Fruit fly (Drosophila melanogaster): Measurements from ENCODE around the gene nudC.

DNA sequence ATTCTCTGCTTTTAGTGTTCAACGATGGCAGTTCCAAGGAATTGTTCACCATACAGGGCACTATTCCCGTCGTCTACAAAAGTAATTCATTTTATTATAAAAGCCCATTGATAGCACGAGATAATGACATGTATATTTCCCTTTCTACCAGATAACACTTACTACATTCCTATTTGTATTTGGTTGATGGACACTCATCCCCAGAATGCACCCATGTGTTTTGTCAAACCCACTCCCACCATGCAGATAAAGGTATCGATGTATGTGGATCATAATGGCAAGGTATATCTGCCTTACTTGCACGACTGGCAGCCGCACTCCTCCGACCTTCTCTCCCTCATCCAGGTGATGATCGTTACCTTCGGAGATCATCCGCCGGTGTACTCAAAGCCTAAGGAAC is 38.2 kb downstream of the nudC start:
- TF ChIP-seq Myc (optimal IDR thresholded peaks at IDR 0.05), result no peak
- TF ChIP-seq insv (optimal IDR thresholded peaks at IDR 0.05), result no peak
- no peak for TF ChIP-seq h (optimal IDR thresholded peaks at IDR 0.05)
